Fruit fly (Drosophila melanogaster): ENCODE data around the gene Daxx.

The Daxx gene

DNA sequence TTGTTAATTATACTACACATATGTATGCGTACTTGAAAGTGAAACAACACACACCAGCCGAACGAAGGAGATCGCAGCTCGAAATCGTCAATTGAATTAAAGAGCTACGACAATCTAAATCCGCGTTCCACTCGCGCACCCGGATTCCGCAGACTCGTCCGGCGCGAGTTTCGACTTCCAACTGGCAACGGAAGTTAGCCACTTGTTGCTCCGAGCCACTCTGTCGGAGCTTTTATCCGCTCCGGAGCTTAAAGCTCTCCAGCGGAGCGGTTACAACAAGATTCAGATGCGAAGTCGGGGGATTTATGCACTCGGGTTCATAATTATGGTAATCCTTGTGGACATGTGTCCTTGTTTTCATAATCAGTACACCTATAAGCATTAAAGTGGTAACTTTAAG, 15.2 kb upstream of the Daxx start, which contains the start of gene Rchy1 (continued):
- TF ChIP-seq CG13624 (GFP tag; optimal IDR thresholded peaks at IDR 0.05) (peak; percentile 3), bsh (GFP tag; optimal IDR thresholded peaks at IDR 0.05) (peak in 1 of 2 experiments; percentile 0), Mes4 (GFP tag; optimal IDR thresholded peaks at IDR 0.05) (no peak), dysf (GFP tag; IDR thresholded peaks at IDR 0.05) (no peak), CG8388 (GFP tag; optimal IDR thresholded peaks at IDR 0.05) (no peak), repo (GFP tag; optimal IDR thresholded peaks at IDR 0.05) (no peak), Asciz (GFP tag; optimal IDR thresholded peaks at IDR 0.05) (peak; percentile 13), CG3995 (GFP tag; optimal IDR thresholded peaks at IDR 0.05) (no peak), MTF-1 (GFP tag; optimal IDR thresholded peaks at IDR 0.05; ENCODE audit: borderline replicate concordance) (peak; percentile 32), h (optimal IDR thresholded peaks at IDR 0.05) (no peak), CG3847 (GFP tag; IDR thresholded peaks at IDR 0.05) (peak; percentile 28; the same call in 1 of the 2 replicates), phol (tag; optimal IDR thresholded peaks at IDR 0.05) (no peak), CG16779 (GFP tag; IDR thresholded peaks at IDR 0.05) (0 out of 2 replicates have a peak, but pooled peaks have one; percentile 18), Pdp1 (GFP tag; optimal IDR thresholded peaks at IDR 0.05) (peak in 1 of 2 experiments; percentile 8), fd102C (GFP tag; optimal IDR thresholded peaks at IDR 0.05) (no peak), CG31388 (GFP tag; optimal IDR thresholded peaks at IDR 0.05) (no peak), Lim3 (GFP tag; IDR thresholded peaks at IDR 0.05) (no peak), CG14965 (GFP tag; optimal IDR thresholded peaks at IDR 0.05; ENCODE audit: borderline replicate concordance) (no peak), CG7987 (GFP tag; optimal IDR thresholded peaks at IDR 0.05) (peak; percentile 56), CG17568 (GFP tag; optimal IDR thresholded peaks at IDR 0.05) (no peak), Xrp1 (GFP tag; IDR thresholded peaks at IDR 0.05) (peak; percentile 17; the same call in 1 of the 2 replicates), CG34422 (GFP tag; IDR thresholded peaks at IDR 0.05) (peak; percentile 21; the same call in 1 of the 3 replicates), lov (optimal IDR thresholded peaks at IDR 0.05) (no peak), lov (GFP tag; IDR thresholded peaks at IDR 0.05) (no peak), CG34376 (GFP tag; optimal IDR thresholded peaks at IDR 0.05) (peak; percentile 82), CG17186 (GFP tag; optimal IDR thresholded peaks at IDR 0.05) (no peak), row (GFP tag; IDR thresholded peaks at IDR 0.05) (no peak; the same call in 2 of the 3 replicates), Fer3 (tag; optimal IDR thresholded peaks at IDR 0.05) (peak; percentile 27), CG6254 (GFP tag; optimal IDR thresholded peaks at IDR 0.05) (no peak), CG11696 (GFP tag; IDR thresholded peaks at IDR 0.05) (peak; percentile 62), ara (GFP tag; IDR thresholded peaks at IDR 0.05) (no peak), rib (GFP tag; IDR thresholded peaks at IDR 0.05) (0 out of 2 replicates have a peak, but pooled peaks have one; percentile 37), maf-S (GFP tag; optimal IDR thresholded peaks at IDR 0.05) (no peak), CG7556 (GFP tag; optimal IDR thresholded peaks at IDR 0.05) (no peak), gem (tag; optimal IDR thresholded peaks at IDR 0.05) (peak; percentile 48), gce (GFP tag; IDR thresholded peaks at IDR 0.05) (no peak), NfI (GFP tag; optimal IDR thresholded peaks at IDR 0.05) (peak; percentile 54), Dek (tag; optimal IDR thresholded peaks at IDR 0.05) (no peak), Lpt (GFP tag; optimal IDR thresholded peaks at IDR 0.05) (no peak), CG18476 (GFP tag; optimal IDR thresholded peaks at IDR 0.05) (no peak), CG7357 (GFP tag; IDR thresholded peaks at IDR 0.05) (no peak), CG17802 (tag; optimal IDR thresholded peaks at IDR 0.05) (no peak), run (tag; optimal IDR thresholded peaks at IDR 0.05) (no peak), bab2 (GFP tag; optimal IDR thresholded peaks at IDR 0.05) (no peak), NC2α (GFP tag; optimal IDR thresholded peaks at IDR 0.05) (no peak), cas (GFP tag; IDR thresholded peaks at IDR 0.05) (no peak), knrl (GFP tag; IDR thresholded peaks at IDR 0.05; ENCODE audit: partially characterized antibody) (no peak), CG17829 (tag; optimal IDR thresholded peaks at IDR 0.05) (no peak), scrt (GFP tag; optimal IDR thresholded peaks at IDR 0.05) (peak; percentile 93), D19B (GFP tag; optimal IDR thresholded peaks at IDR 0.05) (no peak), Bteb2 (GFP tag; optimal IDR thresholded peaks at IDR 0.05) (no peak)

Measured in whole organism, embryonic.